Worm (Caenorhabditis elegans): ENCODE data around the gene ogdh-2.

ce11 chrV:12179338-12179737 is 15.0 kb upstream of the ogdh-2 start, which contains the start of gene clec-224:
- TF ChIP-seq aha-1 (tag; optimal IDR thresholded peaks at IDR 0.05) (no peak), fos-1 (tag; optimal IDR thresholded peaks at IDR 0.05) (no peak), C34B4.2 (tag; optimal IDR thresholded peaks at IDR 0.05) (no peak), nhr-90 (tag; optimal IDR thresholded peaks at IDR 0.05; ENCODE audit: poor library complexity) (no peak), mdl-1 (tag; optimal IDR thresholded peaks at IDR 0.05) (no peak), snpc-4 (tag; optimal IDR thresholded peaks at IDR 0.05) (no peak), fkh-8 (tag; optimal IDR thresholded peaks at IDR 0.05) (no peak), sox-4 (tag; optimal IDR thresholded peaks at IDR 0.05) (no peak), nhr-237 (tag; optimal IDR thresholded peaks at IDR 0.05) (no peak)

Measured in whole organism, L1 larva.